Worm (Caenorhabditis elegans) whole organism, late embryonic: ENCODE measurements around the gene math-40.
"Not testable (repeated sequence)": the region's sequence is repeated elsewhere in the genome, so short reads cannot be mapped to it uniquely, and the experiment has no call there.

Experiments used
- ama-1 ChIP-seq: fragments of 150-350 bp; optimal IDR thresholded peaks from 2 replicates; lab custom pipeline; 2014
- che-1 ChIP-seq: sonication (generic microtip); optimal IDR thresholded peaks from 2 replicates; lab custom pipeline; 2016; ENCODE audit warnings: mild to moderate bottlenecking, missing genetic modification characterization, missing compliant biosample characterization
- fkh-10 ChIP-seq: fragments of 150-350 bp; optimal IDR thresholded peaks from 2 replicates; lab custom pipeline; 2014; ENCODE audit warnings: missing biosample characterization, missing genetic modification reagents, missing genetic modification characterization
- nhr-11 ChIP-seq: fragments of 150-350 bp; optimal IDR thresholded peaks from 2 replicates; lab custom pipeline; 2014; ENCODE audit warnings: missing biosample characterization, missing genetic modification characterization
- npax-4 ChIP-seq: sonication (generic microtip); optimal IDR thresholded peaks from 2 replicates; lab custom pipeline; 2016; ENCODE audit warnings: missing genetic modification characterization, missing compliant biosample characterization
- pat-9 ChIP-seq: fragments of 200-800 bp; sonication (Bioruptor generic); optimal IDR thresholded peaks from 2 replicates; lab custom pipeline; 2018; ENCODE audit warnings: mild to moderate bottlenecking, missing genetic modification characterization, moderate library complexity, missing compliant biosample characterization
- tbx-2 ChIP-seq: sonication (generic microtip); optimal IDR thresholded peaks from 2 replicates; lab custom pipeline; 2016; ENCODE audit warnings: missing genetic modification characterization, missing compliant biosample characterization

- TF ChIP-seq npax-4; pat-9 (tag; lab: Kevin White, UChicago); tbx-2 (tag; lab: Kevin White, UChicago); fkh-10 (GFP tag; lab: Kevin White, UChicago); che-1 (tag; lab: Kevin White, UChicago); ama-1 (lab: Kevin White, UChicago); nhr-11 (tag; lab: Kevin White, UChicago): not testable (repeated sequence)
Observed at ce11 chrII:1862334-1862733, 31.9 kb downstream of the math-40 start, which contains the start of gene fbxb-98.
